Worm (Caenorhabditis elegans) whole organism, young adult: ENCODE measurements around the gene ZC477.4.

ENCODE experiments used
- B0035.1 ChIP-seq: sonication (generic microtip); optimal IDR thresholded peaks from 2 replicates; lab custom pipeline; 2016; ENCODE audit warnings: missing genetic modification characterization, mild to moderate bottlenecking, missing compliant biosample characterization, missing genotype, missing genetic modification reagents
- F23B12.7 ChIP-seq: sonication (generic microtip); optimal IDR thresholded peaks from 2 replicates; lab custom pipeline; 2017; ENCODE audit warnings: missing genetic modification characterization, mild to moderate bottlenecking, missing compliant biosample characterization, antibody characterized with exemption, moderate library complexity; ENCODE audit not compliant: insufficient read depth
- F39B2.1 ChIP-seq: fragments of 200-800 bp; sonication (Bioruptor generic); IDR thresholded peaks from 2 replicates; pipeline ENCODE4 v1.3.6; 2022; ENCODE audit warnings: missing genetic modification reagents, missing genetic modification characterization, missing compliant biosample characterization
- K12H6.12 ChIP-seq: fragments of 200-800 bp; sonication (Bioruptor generic); optimal IDR thresholded peaks from 2 replicates; lab custom pipeline; 2018; ENCODE audit warnings: mild to moderate bottlenecking, missing genetic modification characterization, missing compliant biosample characterization
- ama-1 ChIP-seq, 3 experiments: fragments of 150-350 bp in 1 of 3; sonication (generic microtip) in 2 of 3; optimal IDR thresholded peaks; 2 replicates each; lab custom pipeline; 2014 to 2018; ENCODE audit warnings: missing biosample characterization in 2 of 3, missing genetic modification characterization in 2 of 3, missing genetic modification reagents in 2 of 3
- atf-7 ChIP-seq: sonication (generic microtip); optimal IDR thresholded peaks from 2 replicates; lab custom pipeline; 2017; ENCODE audit warnings: mild to moderate bottlenecking, missing genetic modification characterization, missing compliant biosample characterization
- attf-5 ChIP-seq: fragments of 200-800 bp; sonication (Bioruptor generic); optimal IDR thresholded peaks from 2 replicates; lab custom pipeline; 2018; ENCODE audit warnings: mild to moderate bottlenecking, missing genetic modification characterization, missing compliant biosample characterization
- bed-2 ChIP-seq: fragments of 200-800 bp; sonication (Bioruptor generic); IDR thresholded peaks from 2 replicates; pipeline ENCODE4 v1.3.6; 2022; ENCODE audit warnings: missing genetic modification reagents, missing genetic modification characterization, missing compliant biosample characterization
- cebp-2 ChIP-seq: fragments of 200-800 bp; sonication (Bioruptor generic); IDR thresholded peaks from 2 replicates; pipeline ENCODE4 v1.3.6; 2022; ENCODE audit warnings: missing genetic modification characterization, missing compliant biosample characterization
- ceh-91 ChIP-seq: fragments of 200-800 bp; sonication (Bioruptor generic); IDR thresholded peaks from 2 replicates; pipeline ENCODE4 v1.3.6; 2022; ENCODE audit warnings: missing genetic modification reagents, missing genetic modification characterization, missing compliant biosample characterization
- chd-7 ChIP-seq: sonication (generic microtip); optimal IDR thresholded peaks from 2 replicates; lab custom pipeline; 2016; ENCODE audit warnings: mild to moderate bottlenecking, missing genetic modification characterization, moderate library complexity, missing compliant biosample characterization
- die-1 ChIP-seq: sonication (generic microtip); optimal IDR thresholded peaks from 2 replicates; lab custom pipeline; 2016; ENCODE audit warnings: missing genotype, mild to moderate bottlenecking, missing genetic modification characterization, missing compliant biosample characterization
- dpl-1 ChIP-seq: fragments of 150-350 bp; optimal IDR thresholded peaks from 2 replicates; lab custom pipeline; 2014; ENCODE audit warnings: missing biosample characterization, missing genetic modification reagents, missing genetic modification characterization
- egl-18 ChIP-seq: fragments of 200-800 bp; sonication (Bioruptor generic); IDR thresholded peaks from 2 replicates; pipeline ENCODE4 v1.3.6; 2022; ENCODE audit warnings: missing genetic modification reagents, missing genetic modification characterization, missing compliant biosample characterization
- egl-44 ChIP-seq: fragments of 200-800 bp; sonication (Bioruptor generic); IDR thresholded peaks from 2 replicates; pipeline ENCODE4 v1.3.6; 2022; ENCODE audit warnings: missing genetic modification reagents, missing genetic modification characterization, missing compliant biosample characterization
- ets-4 ChIP-seq: fragments of 200-800 bp; sonication (Bioruptor generic); optimal IDR thresholded peaks from 2 replicates; lab custom pipeline; 2018; ENCODE audit warnings: mild to moderate bottlenecking, missing genetic modification characterization, missing compliant biosample characterization
- fkh-3 ChIP-seq: sonication (generic microtip); optimal IDR thresholded peaks from 2 replicates; lab custom pipeline; 2016; ENCODE audit warnings: mild to moderate bottlenecking, missing genetic modification characterization, missing compliant biosample characterization
- gei-17 ChIP-seq: fragments of 200-800 bp; sonication (Bioruptor generic); optimal IDR thresholded peaks from 2 replicates; lab custom pipeline; 2018; ENCODE audit warnings: mild to moderate bottlenecking, missing genetic modification characterization, missing compliant biosample characterization
- hlh-12 ChIP-seq: sonication (generic microtip); optimal IDR thresholded peaks from 2 replicates; lab custom pipeline; 2016; ENCODE audit warnings: missing genetic modification characterization, missing compliant biosample characterization
- hrde-1 ChIP-seq: sonication (generic microtip); optimal IDR thresholded peaks from 2 replicates; lab custom pipeline; 2016; ENCODE audit warnings: missing genetic modification characterization, mild to moderate bottlenecking, missing compliant biosample characterization, moderate library complexity, missing genotype, missing genetic modification reagents, borderline replicate concordance
- lag-1 ChIP-seq: fragments of 200-800 bp; sonication (Bioruptor generic); IDR thresholded peaks from 2 replicates; pipeline ENCODE4 v1.3.6; 2022; ENCODE audit warnings: missing genetic modification reagents, missing genetic modification characterization, missing compliant biosample characterization
- let-526 ChIP-seq: fragments of 200-800 bp; sonication (Bioruptor generic); IDR thresholded peaks from 2 replicates; pipeline ENCODE4 v1.3.6; 2022; ENCODE audit warnings: missing genetic modification reagents, missing genetic modification characterization, missing compliant biosample characterization
- let-607 ChIP-seq, 2 experiments: fragments of 200-800 bp in 1 of 2; sonication (Bioruptor generic) in 1 of 2; sonication (generic microtip) in 1 of 2; optimal IDR thresholded peaks; 2 replicates each; lab custom pipeline; 2016 to 2018; ENCODE audit warnings: mild to moderate bottlenecking in 2 of 2, missing compliant biosample characterization in 2 of 2, missing genetic modification characterization in 2 of 2, moderate library complexity in 2 of 2, missing genotype in 1 of 2
- lin-54 ChIP-seq: fragments of 200-800 bp; sonication (Bioruptor generic); optimal IDR thresholded peaks from 2 replicates; lab custom pipeline; 2018; ENCODE audit warnings: mild to moderate bottlenecking, missing genetic modification characterization, missing compliant biosample characterization
- lir-1 ChIP-seq: fragments of 200-800 bp; sonication (Bioruptor generic); conservative IDR thresholded peaks from 2 replicates; pipeline ENCODE4 v1.3.6; 2022; ENCODE audit warnings: missing genetic modification reagents, missing genetic modification characterization, missing compliant biosample characterization
- lsl-1 ChIP-seq: fragments of 200-800 bp; sonication (Bioruptor generic); optimal IDR thresholded peaks from 2 replicates; lab custom pipeline; 2018; ENCODE audit warnings: mild to moderate bottlenecking, missing genetic modification characterization, moderate library complexity, missing compliant biosample characterization
- madf-8 ChIP-seq: fragments of 200-800 bp; sonication (Bioruptor generic); conservative IDR thresholded peaks from 2 replicates; pipeline ENCODE4 v1.3.6; 2022; ENCODE audit warnings: missing genetic modification reagents, missing genetic modification characterization, missing compliant biosample characterization
- mcd-1 ChIP-seq: fragments of 200-800 bp; sonication (Bioruptor generic); IDR thresholded peaks from 2 replicates; pipeline ENCODE4 v1.3.6; 2022; ENCODE audit warnings: missing genetic modification reagents, missing genetic modification characterization, missing compliant biosample characterization
- nhr-120 ChIP-seq: fragments of 200-800 bp; sonication (Bioruptor generic); IDR thresholded peaks from 2 replicates; pipeline ENCODE4 v1.3.6; 2022; ENCODE audit warnings: missing genetic modification characterization, missing compliant biosample characterization
- nhr-80 ChIP-seq: sonication (generic microtip); optimal IDR thresholded peaks from 2 replicates; lab custom pipeline; 2016; ENCODE audit warnings: missing genetic modification characterization, missing compliant biosample characterization
- nhr-90 ChIP-seq: sonication (generic microtip); optimal IDR thresholded peaks from 2 replicates; lab custom pipeline; 2016; ENCODE audit warnings: missing genotype, mild to moderate bottlenecking, missing genetic modification characterization, missing compliant biosample characterization
- snpc-1.3 ChIP-seq: sonication (generic microtip); optimal IDR thresholded peaks from 2 replicates; lab custom pipeline; 2017; ENCODE audit warnings: missing genetic modification characterization, mild to moderate bottlenecking, missing compliant biosample characterization, antibody characterized with exemption, moderate library complexity, missing genotype, missing genetic modification reagents; ENCODE audit not compliant: insufficient read depth
- snpc-3.4 ChIP-seq: sonication (generic microtip); optimal IDR thresholded peaks from 2 replicates; lab custom pipeline; 2017; ENCODE audit warnings: missing genetic modification characterization, mild to moderate bottlenecking, missing compliant biosample characterization, antibody characterized with exemption, moderate library complexity, missing genotype, missing genetic modification reagents
- snpc-4 ChIP-seq, 5 experiments: fragments of 150-350 bp in 1 of 5; sonication (generic microtip) in 4 of 5; optimal IDR thresholded peaks; 2 replicates each; lab custom pipeline; 2014 to 2018; ENCODE audit warnings: missing genetic modification characterization in 5 of 5, missing biosample characterization in 3 of 5, antibody characterized with exemption in 2 of 5, mild to moderate bottlenecking in 2 of 5, missing compliant biosample characterization in 2 of 5, missing genotype in 2 of 5, moderate library complexity in 2 of 5, missing genetic modification reagents in 1 of 5
- tbx-9 ChIP-seq: sonication (generic microtip); optimal IDR thresholded peaks from 2 replicates; lab custom pipeline; 2016; ENCODE audit warnings: borderline replicate concordance, missing genetic modification characterization, inconsistent platforms, missing compliant biosample characterization
- tlf-1 ChIP-seq: fragments of 200-800 bp; sonication (Bioruptor generic); optimal IDR thresholded peaks from 2 replicates; lab custom pipeline; 2018; ENCODE audit warnings: mild to moderate bottlenecking, missing genetic modification characterization, missing compliant biosample characterization
- ztf-25 ChIP-seq: fragments of 200-800 bp; sonication (Bioruptor generic); IDR thresholded peaks from 2 replicates; pipeline ENCODE4 v1.3.6; 2022; ENCODE audit warnings: missing genetic modification reagents, missing genetic modification characterization, missing compliant biosample characterization
- ztf-6 ChIP-seq: fragments of 200-800 bp; sonication (Bioruptor generic); IDR thresholded peaks from 2 replicates; pipeline ENCODE4 v1.3.6; 2022; ENCODE audit warnings: missing genetic modification reagents, missing genetic modification characterization, missing compliant biosample characterization

The ZC477.4 gene

ce11 chrIV:7144670-7145257 lies 46.2 kb upstream of the ZC477.4 start, which contains the start of gene hecd-1:
hecd-1 (minus strand) TSS chrIV:7144720.
- TF ChIP-seq bed-2 (GFP tag; lab: Robert Waterston, UW) (no peak), ama-1 (optimal IDR thresholded peaks at IDR 0.05; lab: Kevin White, UChicago) (no peak), ama-1 (GFP tag; optimal IDR thresholded peaks at IDR 0.05; lab: Kevin White, UChicago) (no peak), nhr-80 (tag; lab: Kevin White, UChicago) (peak; percentile 16), tbx-9 (tag; lab: Kevin White, UChicago) (no peak), cebp-2 (no peak), attf-5 (peak; percentile 24), B0035.1 (tag; lab: Kevin White, UChicago) (no peak), F23B12.7 (peak; percentile 56), dpl-1 (GFP tag; lab: Kevin White, UChicago) (no peak), die-1 (tag; lab: Kevin White, UChicago) (no peak), mcd-1 (GFP tag; lab: Robert Waterston, UW) (peak; percentile 35), ztf-25 (GFP tag; lab: Robert Waterston, UW) (no peak), hlh-12 (tag; lab: Kevin White, UChicago) (no peak), let-607 (tag; optimal IDR thresholded peaks at IDR 0.05; lab: Kevin White, UChicago) (peak in 1 of 2 experiments; percentile 11), let-526 (no peak), madf-8 (GFP tag; lab: Robert Waterston, UW) (no peak), tlf-1 (GFP tag; lab: Kevin White, UChicago) (no peak), lin-54 (GFP tag; lab: Kevin White, UChicago) (no peak), snpc-4 (GFP tag; optimal IDR thresholded peaks at IDR 0.05; lab: Kevin White, UChicago) (no peak), snpc-4 (tag; optimal IDR thresholded peaks at IDR 0.05; lab: Kevin White, UChicago) (no peak), K12H6.12 (no peak), ceh-91 (no peak), lag-1 (no peak), ztf-6 (GFP tag; lab: Robert Waterston, UW) (no peak)
- TF ChIP-seq, all 124 proteins: peak for 5

ce11 chrIV:7139143-7139542 lies 40.6 kb upstream of the ZC477.4 start:
- TF ChIP-seq nhr-90 (tag; lab: Kevin White, UChicago), result no peak
- no peak for TF ChIP-seq ztf-25 (GFP tag; lab: Robert Waterston, UW)
- no peak for TF ChIP-seq F39B2.1 (GFP tag; lab: Robert Waterston, UW)
- TF ChIP-seq ets-4 (GFP tag; lab: Kevin White, UChicago), result no peak
- no peak for TF ChIP-seq nhr-120 (GFP tag; lab: Robert Waterston, UW)
- no peak for TF ChIP-seq fkh-3 (tag; lab: Kevin White, UChicago)
- no peak for TF ChIP-seq egl-44
- no peak for TF ChIP-seq chd-7
- TF ChIP-seq atf-7 (tag; lab: Kevin White, UChicago), result no peak
- no peak for TF ChIP-seq lsl-1 (GFP tag; lab: Kevin White, UChicago)
- no peak for TF ChIP-seq hrde-1 (tag; lab: Kevin White, UChicago)
- no peak for TF ChIP-seq snpc-3.4 (tag; lab: Kevin White, UChicago)
- no peak for TF ChIP-seq gei-17 (GFP tag; lab: Kevin White, UChicago)
- no peak for TF ChIP-seq lir-1 (GFP tag; lab: Robert Waterston, UW)
- no peak for TF ChIP-seq tbx-9 (tag; lab: Kevin White, UChicago)
- TF ChIP-seq snpc-1.3 (tag; lab: Kevin White, UChicago), result no peak
- no peak for TF ChIP-seq egl-18 (GFP tag; lab: Robert Waterston, UW)
- no peak for TF ChIP-seq bed-2 (GFP tag; lab: Robert Waterston, UW)
